Worm (Caenorhabditis elegans): ENCODE results near the gene atf-6.

Gene atf-6

DNA sequence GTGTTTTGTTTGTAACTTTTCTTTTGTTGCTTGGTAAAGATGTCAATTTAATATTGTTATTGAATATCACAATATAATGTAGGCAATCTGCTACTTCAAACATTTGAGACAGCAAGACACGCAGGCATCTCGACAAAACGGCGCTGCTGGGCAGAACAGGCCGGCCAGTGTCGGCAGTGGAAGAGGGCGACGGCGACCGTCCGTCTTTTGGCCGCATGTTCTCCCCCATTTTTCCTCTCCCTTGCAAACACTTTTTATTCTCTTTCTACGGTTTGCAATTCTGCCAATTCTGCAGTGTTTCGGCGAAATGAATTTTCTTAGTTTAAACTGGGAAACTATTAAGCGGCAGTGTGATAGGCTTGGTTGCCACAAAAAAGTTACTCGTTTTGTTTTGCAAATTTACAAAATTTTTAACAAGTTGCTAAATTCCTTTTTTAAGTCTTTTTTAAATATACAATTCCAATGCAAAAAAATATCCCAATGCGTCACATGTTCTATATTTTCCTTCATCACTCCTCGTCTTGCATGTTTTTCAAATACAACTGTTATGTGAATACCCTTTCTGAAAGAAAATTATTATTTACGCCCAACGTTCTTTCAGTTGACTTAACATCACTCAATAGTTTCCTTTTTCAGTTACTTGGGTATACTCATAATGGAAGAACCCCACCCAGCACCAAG, 31.3 kb upstream of the atf-6 start, which contains the start of gene T18D3.6:
Gene T18D3.6 (plus strand): TSS at position 631 of the 681 bp plus-strand sequence.
- TF ChIP-seq tbx-11 (GFP tag; IDR thresholded peaks at IDR 0.05) (no peak), hmg-4 (GFP tag; optimal IDR thresholded peaks at IDR 0.05) (peak; percentile 22)

DNA sequence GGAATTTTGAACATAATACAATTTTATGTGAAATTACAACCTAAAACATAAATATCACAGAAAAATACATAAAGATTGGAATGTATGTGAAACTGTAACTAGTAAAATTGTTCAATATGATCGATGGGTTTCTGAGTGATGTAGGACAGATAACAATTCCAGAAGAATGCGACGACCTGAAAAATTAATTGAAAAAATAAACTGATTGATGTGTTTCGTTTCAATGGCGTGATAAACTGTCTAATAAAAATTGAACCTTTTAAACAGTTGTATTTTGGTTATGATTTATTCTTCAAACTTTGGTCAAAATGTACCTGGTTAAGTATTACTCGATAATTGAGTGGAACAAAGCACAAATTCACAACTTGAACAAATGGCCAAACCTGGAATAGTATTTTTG, 29.5 kb upstream of the atf-6 start:
- TF ChIP-seq tra-4 (tag; optimal IDR thresholded peaks at IDR 0.05): no peak
- no peak for TF ChIP-seq flt-1 (GFP tag; IDR thresholded peaks at IDR 0.05)
- TF ChIP-seq ceh-13 (GFP tag; optimal IDR thresholded peaks at IDR 0.05): no peak
- TF ChIP-seq tbx-11 (GFP tag; IDR thresholded peaks at IDR 0.05): no peak
- no peak for TF ChIP-seq pes-1 (GFP tag; IDR thresholded peaks at IDR 0.05)
- TF ChIP-seq hnd-1 (tag; optimal IDR thresholded peaks at IDR 0.05): no peak
- TF ChIP-seq sea-1 (GFP tag; conservative IDR thresholded peaks at IDR 0.05): no peak
- no peak for TF ChIP-seq ama-1 (optimal IDR thresholded peaks at IDR 0.05)
- no peak for TF ChIP-seq tbx-37 (GFP tag; conservative IDR thresholded peaks at IDR 0.05)

DNA sequence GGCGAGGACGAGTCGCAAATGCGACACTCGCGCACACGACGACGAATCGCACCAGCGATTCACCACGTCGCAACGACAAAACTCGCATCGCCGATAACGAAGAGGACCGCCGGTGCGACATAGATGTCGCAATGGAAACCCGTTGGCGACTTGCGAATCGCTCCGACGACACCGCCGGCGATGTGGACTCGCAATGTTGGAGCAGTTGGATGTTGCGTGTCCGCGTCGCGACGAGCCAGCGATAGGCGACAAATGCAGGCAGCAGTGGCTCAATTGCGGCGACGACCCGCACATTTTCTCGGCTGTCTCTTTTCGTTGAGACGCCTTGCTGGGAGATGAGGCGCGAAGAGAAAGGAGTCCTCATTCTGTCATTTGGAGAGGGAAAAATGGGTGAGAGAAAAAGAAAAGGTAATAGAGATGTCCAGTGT, 28.6 kb upstream of the atf-6 start:
- TF ChIP-seq hmg-4 (GFP tag; optimal IDR thresholded peaks at IDR 0.05) (peak; percentile 76), aly-1 (tag; optimal IDR thresholded peaks at IDR 0.05) (peak; percentile 44), tbx-11 (GFP tag; IDR thresholded peaks at IDR 0.05) (0 out of 2 replicates have a peak, but pooled peaks have one; percentile 18), hnd-1 (tag; optimal IDR thresholded peaks at IDR 0.05) (no peak), ets-7 (tag; optimal IDR thresholded peaks at IDR 0.05) (peak; percentile 4), sea-1 (GFP tag; conservative IDR thresholded peaks at IDR 0.05) (0 out of 2 replicates have a peak, but pooled peaks have one; percentile 71), ceh-13 (GFP tag; optimal IDR thresholded peaks at IDR 0.05) (no peak)

DNA sequence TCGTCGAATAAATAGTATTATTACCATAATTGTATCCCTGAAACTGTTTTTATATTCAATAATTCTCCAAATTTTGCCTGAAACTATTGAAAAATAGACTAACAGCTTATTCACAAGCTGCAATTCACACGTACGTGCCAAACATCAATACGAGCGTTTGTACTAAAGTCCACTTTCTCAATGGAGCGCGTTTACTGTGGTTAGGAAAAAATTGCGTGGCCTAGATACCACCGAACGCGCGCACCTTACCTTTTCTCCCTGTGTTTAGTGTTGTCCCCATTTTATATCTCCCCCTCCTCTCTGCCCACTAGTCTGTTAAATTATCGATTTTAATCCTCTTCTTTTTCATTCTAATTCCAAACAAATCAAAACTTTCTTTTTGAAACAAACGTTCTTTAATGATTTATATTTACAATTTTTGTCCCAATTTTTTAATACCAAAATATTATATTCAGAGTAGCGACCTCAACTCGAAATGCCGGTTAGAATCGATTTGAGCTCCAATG, 26.4 kb upstream of the atf-6 start, which contains the start of the genes T18D3.9 and T18D3.1:
Gene T18D3.9 (minus strand): TSS at position 168 of the 506 bp plus-strand sequence.
Gene T18D3.1 (plus strand): TSS at position 456 of the 506 bp plus-strand sequence.
- TF ChIP-seq ama-1 (optimal IDR thresholded peaks at IDR 0.05): no peak
- no peak for TF ChIP-seq ets-7 (tag; optimal IDR thresholded peaks at IDR 0.05)
- no peak for TF ChIP-seq flt-1 (GFP tag; IDR thresholded peaks at IDR 0.05)
- no peak for TF ChIP-seq tra-4 (tag; optimal IDR thresholded peaks at IDR 0.05)
- no peak for TF ChIP-seq hmbx-1 (tag; optimal IDR thresholded peaks at IDR 0.05)
- no peak for TF ChIP-seq pes-1 (GFP tag; IDR thresholded peaks at IDR 0.05)
- no peak for TF ChIP-seq aly-1 (tag; optimal IDR thresholded peaks at IDR 0.05)
- no peak for TF ChIP-seq tbx-11 (GFP tag; IDR thresholded peaks at IDR 0.05)

DNA sequence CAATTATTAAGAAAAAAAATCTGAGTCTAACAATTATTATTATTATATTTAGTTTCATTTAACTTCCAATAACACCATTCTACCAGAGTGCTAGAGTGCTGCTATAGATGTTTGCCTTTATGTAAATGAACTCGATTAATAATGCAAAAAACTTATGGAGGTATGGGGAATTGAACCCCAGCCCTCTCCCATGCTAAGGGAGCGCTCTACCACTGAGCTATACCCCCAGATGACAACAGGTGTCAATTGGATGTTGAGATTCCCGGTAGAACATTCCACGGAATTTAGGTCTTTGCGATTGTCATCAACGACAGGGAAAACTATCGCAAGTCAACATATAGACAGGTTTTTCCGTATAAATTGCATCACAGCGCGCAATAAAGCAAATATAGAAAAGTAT, 22.7 kb upstream of the atf-6 start:
- peak; percentile 75 for TF ChIP-seq flt-1 (GFP tag; IDR thresholded peaks at IDR 0.05)
- TF ChIP-seq hmg-4 (GFP tag; optimal IDR thresholded peaks at IDR 0.05): peak; percentile 85
- peak; percentile 46 for TF ChIP-seq hmbx-1 (tag; optimal IDR thresholded peaks at IDR 0.05)
- peak; percentile 85 for TF ChIP-seq sea-1 (GFP tag; conservative IDR thresholded peaks at IDR 0.05)
- peak; percentile 50 for TF ChIP-seq hnd-1 (tag; optimal IDR thresholded peaks at IDR 0.05)
- TF ChIP-seq tbx-11 (GFP tag; IDR thresholded peaks at IDR 0.05): peak; percentile 76
- peak; percentile 29 for TF ChIP-seq tra-4 (tag; optimal IDR thresholded peaks at IDR 0.05)
- no peak for TF ChIP-seq ama-1 (optimal IDR thresholded peaks at IDR 0.05)
- TF ChIP-seq tbx-37 (GFP tag; conservative IDR thresholded peaks at IDR 0.05): peak; percentile 64; the same call in 1 of the 2 replicates
- TF ChIP-seq ceh-13 (GFP tag; optimal IDR thresholded peaks at IDR 0.05): peak; percentile 71
- peak; percentile 78 for TF ChIP-seq F13C5.2 (tag; optimal IDR thresholded peaks at IDR 0.05)
- peak; percentile 90 for TF ChIP-seq pes-1 (GFP tag; IDR thresholded peaks at IDR 0.05)
- peak; percentile 68 for TF ChIP-seq B0310.2 (tag; optimal IDR thresholded peaks at IDR 0.05)
- peak; percentile 62 for TF ChIP-seq aly-1 (tag; optimal IDR thresholded peaks at IDR 0.05)
- peak; percentile 70 for TF ChIP-seq ceh-36 (tag; optimal IDR thresholded peaks at IDR 0.05)
- TF ChIP-seq ets-7 (tag; optimal IDR thresholded peaks at IDR 0.05): no peak
- peak; percentile 85 for TF ChIP-seq scrt-1 (GFP tag; IDR thresholded peaks at IDR 0.05)

DNA sequence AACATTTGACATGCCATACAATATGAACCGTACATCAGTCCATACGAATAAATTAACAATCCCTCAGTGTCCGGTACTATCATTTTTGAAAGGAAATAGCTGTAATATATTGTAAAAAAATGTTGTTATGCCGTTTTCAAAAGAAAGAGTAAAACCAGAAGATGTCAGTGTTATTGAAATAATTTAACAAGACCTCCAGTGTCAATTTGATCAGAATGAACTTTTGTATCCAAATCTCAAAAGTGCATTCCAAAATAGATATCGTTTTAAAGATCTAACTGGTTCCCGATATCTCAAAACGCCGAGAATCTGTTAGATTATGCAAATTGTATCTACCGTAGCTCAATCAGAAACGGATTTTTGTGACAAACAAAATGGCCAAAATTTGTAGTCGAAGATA, 19.2 kb upstream of the atf-6 start, which contains the start of gene odr-7:
Gene odr-7 (minus strand): TSS at position 101 of the 400 bp plus-strand sequence.
- TF ChIP-seq F13C5.2 (tag; optimal IDR thresholded peaks at IDR 0.05): no peak
- TF ChIP-seq B0310.2 (tag; optimal IDR thresholded peaks at IDR 0.05): no peak
- no peak for TF ChIP-seq hnd-1 (tag; optimal IDR thresholded peaks at IDR 0.05)
- TF ChIP-seq ceh-13 (GFP tag; optimal IDR thresholded peaks at IDR 0.05): no peak
- TF ChIP-seq aly-1 (tag; optimal IDR thresholded peaks at IDR 0.05): no peak
- TF ChIP-seq hmbx-1 (tag; optimal IDR thresholded peaks at IDR 0.05): no peak
- no peak for TF ChIP-seq ama-1 (optimal IDR thresholded peaks at IDR 0.05)
- no peak for TF ChIP-seq pes-1 (GFP tag; IDR thresholded peaks at IDR 0.05)
- no peak for TF ChIP-seq ceh-36 (tag; optimal IDR thresholded peaks at IDR 0.05)
- TF ChIP-seq tra-4 (tag; optimal IDR thresholded peaks at IDR 0.05): no peak
- no peak for TF ChIP-seq hmg-4 (GFP tag; optimal IDR thresholded peaks at IDR 0.05)
- TF ChIP-seq sea-1 (GFP tag; conservative IDR thresholded peaks at IDR 0.05): no peak
- TF ChIP-seq tbx-37 (GFP tag; conservative IDR thresholded peaks at IDR 0.05): no peak
- no peak for TF ChIP-seq ets-7 (tag; optimal IDR thresholded peaks at IDR 0.05)
- TF ChIP-seq flt-1 (GFP tag; IDR thresholded peaks at IDR 0.05): no peak
- TF ChIP-seq scrt-1 (GFP tag; IDR thresholded peaks at IDR 0.05): no peak
- TF ChIP-seq tbx-11 (GFP tag; IDR thresholded peaks at IDR 0.05): no peak

DNA sequence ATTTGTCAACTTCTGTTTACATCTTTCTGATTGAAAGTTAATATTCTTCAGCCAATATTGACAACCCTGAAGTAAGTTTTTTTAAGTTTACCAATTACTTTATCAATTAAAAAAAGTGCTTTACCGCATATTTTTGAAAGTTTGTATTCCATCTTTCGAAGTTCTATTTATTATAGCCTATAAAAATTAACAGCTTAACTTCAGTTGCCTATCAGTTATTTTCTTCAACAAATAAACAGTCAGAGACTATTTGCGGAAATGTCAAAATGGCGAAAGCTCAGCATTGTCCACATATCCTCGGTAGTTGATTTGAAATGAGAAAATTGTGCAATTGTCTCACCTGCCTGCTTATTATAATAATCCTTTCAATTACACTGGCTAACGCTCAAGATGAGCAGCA, 17.2 kb upstream of the atf-6 start, which contains the start of gene T18D3.5:
Gene T18D3.5 (plus strand): TSS at position 301 of the 400 bp plus-strand sequence.
- TF ChIP-seq hnd-1 (tag; optimal IDR thresholded peaks at IDR 0.05) (no peak), sea-1 (GFP tag; conservative IDR thresholded peaks at IDR 0.05) (no peak), tbx-11 (GFP tag; IDR thresholded peaks at IDR 0.05) (no peak), F13C5.2 (tag; optimal IDR thresholded peaks at IDR 0.05) (no peak)
